Fruit fly (Drosophila melanogaster) whole organism, larva: ENCODE data around the gene CG15429.
A peak's percentile ranks its signal among the peaks of the same experiment; 100 is the strongest.

Experiments
- noc ChIP-seq: fragments of 200-800 bp; sonication (Bioruptor generic); optimal IDR thresholded peaks from 3 replicates; lab custom pipeline; 2019; ENCODE audit warnings: missing biosample characterization, mild to moderate bottlenecking, missing genetic modification characterization, moderate library complexity

CG15429 gene

DNA sequence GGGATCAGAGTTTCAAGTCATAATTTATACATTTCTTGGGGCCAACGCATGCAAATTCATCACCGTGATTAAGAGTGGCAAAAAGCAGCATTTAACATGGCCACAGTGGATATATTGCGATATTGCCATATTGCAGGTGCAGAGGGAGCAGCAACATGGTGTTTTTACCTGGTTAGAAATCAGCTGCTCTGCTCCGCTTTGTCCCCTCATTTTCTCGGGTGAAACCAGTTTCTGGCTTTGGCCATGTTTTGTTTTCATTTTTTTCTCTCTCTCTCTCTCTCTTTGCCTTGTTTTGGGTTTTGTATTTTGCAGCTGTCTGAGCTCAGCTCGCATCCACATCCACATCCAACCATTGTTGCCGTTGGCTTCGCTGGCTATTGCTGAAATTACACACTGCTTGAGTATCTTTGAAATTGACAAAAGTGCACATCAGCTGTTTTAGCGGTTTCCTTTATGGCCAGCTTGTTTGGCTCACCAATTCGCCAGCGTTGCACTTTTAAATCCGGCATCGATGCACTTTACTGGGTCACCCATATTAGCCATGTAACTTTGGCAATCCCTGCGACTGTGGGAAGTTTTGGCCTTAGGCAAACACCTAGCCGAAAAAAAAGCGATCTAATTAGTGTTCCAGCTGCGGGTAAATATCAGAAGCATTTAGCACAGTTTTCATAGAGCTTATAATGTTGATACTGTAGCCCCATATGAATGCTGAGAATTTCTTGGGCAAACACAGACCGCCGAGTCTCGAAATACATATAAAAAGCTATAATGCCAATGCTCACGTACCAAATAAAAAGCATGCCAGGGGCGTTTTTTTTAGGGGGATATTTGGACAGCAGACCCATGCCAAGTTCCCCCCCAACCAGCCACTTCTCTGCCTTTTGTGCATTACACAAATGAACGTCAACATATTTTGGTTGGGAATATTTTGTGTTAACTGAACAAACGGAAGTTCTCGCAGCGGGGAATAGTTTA lies 22.5 kb downstream of the CG15429 start:
- no peak for TF ChIP-seq noc (tag; lab: Kevin White, UChicago)

DNA sequence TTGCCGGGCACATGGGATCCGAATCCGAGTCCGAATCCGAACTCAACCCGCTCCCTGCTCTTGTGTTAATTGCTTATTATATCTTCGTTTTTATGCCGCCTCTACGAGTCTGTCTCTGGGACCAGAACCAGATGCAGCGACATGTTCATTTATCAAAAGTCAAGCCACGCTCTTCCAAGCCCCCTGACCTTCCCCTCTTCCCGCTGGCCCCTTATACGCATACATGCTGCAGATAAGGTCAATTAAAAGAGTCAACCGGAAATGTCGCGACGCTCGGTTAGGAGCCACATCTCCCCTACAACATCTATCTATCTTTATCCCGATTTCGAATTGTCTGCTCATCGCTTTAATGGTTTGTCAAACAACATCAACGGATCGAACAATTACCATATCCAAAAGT lies 25.0 kb downstream of the CG15429 start:
- TF ChIP-seq noc (tag; lab: Kevin White, UChicago) = no peak

DNA sequence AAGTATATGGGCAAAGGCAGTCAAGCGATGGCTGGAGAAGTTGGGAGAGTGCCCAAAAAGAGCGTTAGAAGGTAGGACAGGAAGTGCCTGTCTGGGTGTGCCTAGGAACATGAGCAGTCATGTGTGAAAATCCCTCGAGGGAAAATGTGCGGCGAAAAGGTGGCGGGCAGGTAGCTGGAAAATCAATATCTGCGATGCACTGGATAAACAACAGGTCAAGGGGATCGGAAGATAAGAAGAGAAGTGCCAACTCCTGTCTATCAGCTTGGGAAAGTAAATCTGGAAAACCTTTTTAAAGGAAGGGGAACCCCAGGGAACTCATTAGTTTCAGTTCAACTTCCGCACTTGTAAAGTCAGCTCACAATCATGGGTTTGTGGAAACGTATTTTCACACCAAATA lies 25.6 kb downstream of the CG15429 start:
- no peak for TF ChIP-seq noc (tag; lab: Kevin White, UChicago)

DNA sequence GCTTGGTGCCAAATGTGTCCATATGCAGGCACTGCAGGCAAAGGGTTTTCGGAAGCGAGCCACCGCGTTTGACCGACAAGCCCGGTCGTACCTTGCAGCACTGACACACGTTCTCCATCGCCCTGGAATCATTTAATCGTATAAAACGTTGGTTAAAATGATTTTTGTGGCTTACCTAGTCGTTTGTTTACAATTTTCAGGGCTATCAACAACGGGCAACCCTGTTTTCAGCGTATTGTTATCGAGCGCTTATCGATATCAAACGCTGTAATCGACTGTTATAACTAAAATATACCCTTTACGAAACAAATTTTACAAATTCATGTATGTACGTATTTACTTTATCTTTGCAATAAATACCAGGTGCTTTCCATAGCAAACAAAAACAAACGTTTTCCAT lies 29.7 kb downstream of the CG15429 start, which contains the start of gene CG17612:
TSS of gene CG17612 (minus strand) at position 214 of the 400 bp plus-strand sequence.
- no peak for TF ChIP-seq noc (tag; lab: Kevin White, UChicago)

DNA sequence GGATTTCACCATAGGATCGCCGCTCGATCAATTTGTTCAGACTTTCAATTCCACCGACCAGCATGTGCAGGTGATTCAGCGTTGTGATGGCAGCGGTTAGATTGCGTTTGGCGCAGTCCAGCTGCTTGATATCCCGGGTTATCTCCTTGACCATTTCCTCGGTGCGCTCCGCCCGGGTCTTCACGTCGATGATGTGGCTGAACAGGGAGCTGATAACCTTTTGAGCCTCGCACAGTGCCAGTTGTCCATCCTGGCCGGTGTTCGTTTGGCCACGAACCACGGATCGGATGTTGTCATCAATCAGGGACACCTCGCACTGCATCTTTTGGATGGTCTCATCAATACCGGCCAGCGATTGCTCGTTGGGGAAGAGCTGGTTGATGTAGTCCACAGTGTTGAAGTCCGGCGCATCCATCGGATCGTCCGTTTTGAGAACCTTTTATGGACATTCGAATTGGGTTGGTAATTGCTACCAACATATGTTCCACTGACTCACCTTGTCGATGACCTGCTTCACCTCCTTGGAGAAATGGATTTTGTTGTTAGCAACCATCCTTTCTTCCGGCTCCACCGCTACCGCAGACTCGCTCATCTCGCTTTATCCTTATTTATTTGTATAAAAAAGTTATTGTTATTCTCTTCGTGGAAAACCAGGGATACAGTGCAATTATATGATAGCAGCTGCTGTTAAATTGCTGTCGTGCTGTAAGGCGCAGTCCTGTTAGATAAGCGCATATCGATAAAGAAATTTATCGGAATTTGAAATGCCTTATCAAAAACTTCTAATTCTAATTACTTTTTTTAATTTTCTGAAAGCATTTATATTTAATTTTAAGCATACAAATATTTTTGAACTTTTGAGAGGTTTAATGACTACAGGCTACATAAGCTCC lies 32.9 kb downstream of the CG15429 start, which contains the start of gene Vps53:
TSS of gene Vps53 (minus strand) at position 676 of the 893 bp plus-strand sequence.
- TF ChIP-seq noc (tag; lab: Kevin White, UChicago) = no peak

DNA sequence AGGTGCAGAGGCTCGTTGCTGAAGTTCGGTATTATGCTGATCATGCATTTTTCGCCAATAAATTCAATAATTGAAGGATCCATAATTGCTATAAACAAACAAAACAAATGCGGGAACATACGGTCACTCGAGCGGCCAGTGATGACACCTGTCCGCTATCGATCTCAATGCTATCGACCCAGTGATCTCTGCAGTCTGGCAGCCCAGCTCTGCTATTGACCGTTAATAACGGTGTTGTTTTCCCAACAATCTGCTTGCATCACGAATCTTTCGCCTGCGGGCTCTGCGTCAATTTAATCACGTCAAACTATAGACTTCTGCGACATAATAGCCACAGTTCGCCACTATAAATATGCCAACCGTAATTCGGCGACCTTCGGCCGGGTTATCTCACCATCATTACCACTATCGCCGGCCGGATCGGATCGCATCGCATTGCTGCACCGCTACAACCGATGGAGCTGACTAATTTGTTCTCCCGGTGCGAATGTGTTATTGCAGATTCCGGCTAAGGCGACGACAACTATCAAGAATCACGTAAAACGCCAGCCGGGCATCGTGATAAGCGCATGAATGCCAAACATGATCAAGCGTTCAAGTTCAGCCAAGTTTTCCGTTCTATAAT lies 34.3 kb downstream of the CG15429 start, which contains the start of gene Psf2:
TSS of gene Psf2 (minus strand) at position 431 of the 625 bp plus-strand sequence.
- TF ChIP-seq noc (tag; lab: Kevin White, UChicago) = no peak

DNA sequence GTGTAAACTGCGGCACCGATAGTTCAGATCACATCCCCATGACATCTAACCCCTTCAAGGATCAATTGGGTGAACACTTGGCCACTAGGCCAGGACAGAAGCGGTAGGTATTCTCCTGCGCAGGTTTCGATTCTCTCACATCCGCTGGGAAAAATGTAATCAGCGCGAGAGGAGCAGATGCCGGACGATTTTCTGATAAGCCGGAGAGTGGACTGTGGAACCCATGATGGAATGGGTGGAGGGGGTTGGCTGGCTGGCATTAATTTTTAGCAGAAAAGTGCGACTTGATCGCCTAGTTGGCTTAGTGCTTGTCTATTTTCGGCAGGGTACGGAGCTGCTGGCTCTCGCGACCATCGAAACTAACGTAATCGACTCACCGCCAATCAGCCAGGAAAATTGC lies 35.3 kb downstream of the CG15429 start, which contains the start of gene Tps1:
TSS of gene Tps1 (plus strand) at position 301 of the 400 bp plus-strand sequence.
- peak; percentile 12 for TF ChIP-seq noc (tag; lab: Kevin White, UChicago)

DNA sequence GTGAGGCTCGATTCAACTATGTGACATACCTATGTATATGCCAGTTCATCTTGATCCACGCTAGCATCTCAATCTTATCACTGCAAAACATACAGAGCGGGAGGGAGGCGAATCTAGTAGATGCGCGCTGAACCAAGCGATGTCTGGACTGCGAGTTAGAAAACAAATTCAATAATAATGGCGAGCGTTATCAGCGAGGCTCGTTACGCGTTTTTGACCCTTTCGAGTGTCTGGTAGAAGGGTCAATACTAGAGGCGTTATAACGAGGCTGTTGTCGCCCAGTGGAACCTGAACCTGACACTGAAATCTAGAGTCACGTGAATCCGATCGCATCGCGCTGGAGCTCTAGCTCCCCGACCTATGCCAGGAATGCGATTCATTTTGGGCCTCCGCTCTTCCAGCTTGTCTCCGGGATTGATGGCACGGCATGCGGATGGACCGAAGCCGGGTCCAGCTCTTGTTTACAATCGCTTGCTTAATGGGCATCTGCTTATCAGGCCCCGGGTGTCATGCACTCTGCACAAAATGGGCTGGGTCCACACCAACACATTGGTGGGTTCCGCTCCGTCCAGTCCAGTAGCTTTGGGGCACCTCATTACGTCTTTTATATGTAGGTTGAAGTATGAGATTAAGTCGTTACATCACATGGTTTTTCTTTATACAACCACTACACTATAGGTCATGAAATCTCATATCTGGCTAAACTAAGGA lies 36.8 kb downstream of the CG15429 start:
- no peak for TF ChIP-seq noc (tag; lab: Kevin White, UChicago)

DNA sequence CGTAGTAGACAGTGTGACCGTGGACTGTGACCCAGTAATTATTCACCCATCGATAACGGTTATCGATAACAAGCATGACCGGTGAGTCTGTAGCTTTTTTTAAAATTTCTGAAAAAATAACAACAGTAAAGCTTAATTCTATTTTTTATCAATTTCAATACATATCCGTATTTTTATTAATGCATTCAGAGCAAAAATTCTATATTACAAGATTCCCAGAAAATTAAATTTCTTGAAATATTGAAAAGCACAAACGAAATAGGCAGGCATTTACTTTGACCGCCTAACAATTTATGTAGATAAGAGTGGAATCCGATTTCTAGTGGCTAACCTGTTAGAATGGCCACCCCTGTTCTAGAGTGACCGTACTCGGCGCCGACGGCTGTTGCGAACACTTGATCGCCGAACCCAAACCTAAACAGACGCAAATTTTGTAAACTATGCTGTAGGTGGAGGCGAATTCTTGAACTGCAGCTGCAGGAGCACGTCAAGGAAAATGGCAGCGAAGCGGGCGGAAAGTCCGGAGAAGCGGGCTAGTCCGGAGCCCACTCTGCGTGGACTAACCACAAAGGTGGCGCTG lies 41.2 kb downstream of the CG15429 start, which contains the start of gene CG3652:
TSS of gene CG3652 (minus strand) at position 35 of the 580 bp plus-strand sequence.
- TF ChIP-seq noc (tag; lab: Kevin White, UChicago) = no peak

DNA sequence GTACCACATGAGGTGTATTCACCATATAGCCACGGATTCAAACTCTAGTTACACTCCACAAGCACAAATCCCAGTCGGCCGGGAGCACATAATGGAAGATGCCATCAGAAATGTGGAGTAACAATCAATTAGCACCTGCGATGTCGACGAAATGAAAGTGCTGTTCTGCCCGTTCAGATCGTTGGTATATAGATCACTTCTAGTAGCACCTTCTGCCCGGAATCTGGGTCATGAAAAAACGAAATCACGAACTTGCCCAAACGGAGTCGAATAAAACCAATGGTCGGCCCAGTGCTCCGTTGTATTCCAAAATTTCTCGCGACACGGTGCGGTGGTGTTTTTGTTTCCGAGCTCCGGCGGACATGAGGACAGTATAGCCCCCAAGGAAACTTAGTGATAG lies 47.9 kb downstream of the CG15429 start, which contains the start of gene CG33003:
TSS of gene CG33003 (plus strand) at position 301 of the 400 bp plus-strand sequence.
- TF ChIP-seq noc (tag; lab: Kevin White, UChicago) = no peak

DNA sequence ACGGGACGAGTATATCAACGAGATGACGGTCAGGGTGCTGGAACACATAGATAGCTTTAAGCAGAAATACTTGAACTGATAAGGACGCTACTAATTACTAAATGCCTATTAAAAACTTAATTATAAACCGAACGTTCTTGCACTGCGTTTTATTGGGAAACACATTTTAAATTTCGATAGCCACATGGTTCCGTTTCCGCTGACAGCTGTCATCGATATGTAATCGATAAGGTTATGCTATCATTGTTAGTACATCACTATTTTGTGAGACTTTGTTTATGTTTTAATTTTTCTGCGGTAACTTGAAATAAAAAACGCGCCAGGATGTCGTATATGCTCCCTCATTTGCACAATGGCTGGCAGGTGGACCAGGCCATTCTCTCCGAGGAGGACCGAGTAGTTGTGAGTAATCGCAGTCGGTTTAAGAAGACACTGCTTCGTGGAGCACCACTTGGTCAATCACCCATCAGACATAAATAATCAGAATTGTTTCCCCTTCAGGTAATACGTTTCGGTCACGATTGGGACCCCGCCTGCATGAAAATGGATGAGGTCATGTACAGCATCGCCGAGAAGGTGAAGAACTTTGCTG lies 50.3 kb downstream of the CG15429 start, which contains the start of gene Dim1:
TSS of gene Dim1 (plus strand) at position 239 of the 592 bp plus-strand sequence.
- no peak for TF ChIP-seq noc (tag; lab: Kevin White, UChicago)
